Worm (Caenorhabditis elegans) whole organism, L4/young adult: ENCODE results near the gene xpf-1.

Experiments used
- W03F9.2 ChIP-seq: fragments of 150-350 bp; optimal IDR thresholded peaks from 2 replicates; lab custom pipeline; 2014; ENCODE audit warnings: missing biosample characterization, missing genetic modification characterization
- dao-5 ChIP-seq: sonication (generic microtip); optimal IDR thresholded peaks from 2 replicates; lab custom pipeline; 2016; ENCODE audit warnings: missing genotype, missing genetic modification characterization, moderate library complexity, missing compliant biosample characterization
- him-1 ChIP-seq: sonication (generic microtip); optimal IDR thresholded peaks from 2 replicates; lab custom pipeline; 2016; ENCODE audit warnings: missing genotype, missing genetic modification reagents, missing genetic modification characterization, missing compliant biosample characterization

The xpf-1 gene

ce11 chrII:11721604-11722003 lies 25.6 kb downstream of the xpf-1 start:
- TF ChIP-seq W03F9.2 (tag; lab: Kevin White, UChicago): no peak
- TF ChIP-seq dao-5 (tag; lab: Kevin White, UChicago): no peak
- no peak for TF ChIP-seq him-1 (tag; lab: Kevin White, UChicago)

ce11 chrII:11722164-11722563 lies 26.2 kb downstream of the xpf-1 start:
- TF ChIP-seq dao-5 (tag; lab: Kevin White, UChicago): no peak

ce11 chrII:11723904-11724303 lies 27.9 kb downstream of the xpf-1 start, which contains the start of gene ldh-1:
Gene ldh-1 (plus strand): TSS chrII:11724204.
- TF ChIP-seq W03F9.2 (tag; lab: Kevin White, UChicago) (no peak), him-1 (tag; lab: Kevin White, UChicago) (no peak), dao-5 (tag; lab: Kevin White, UChicago) (no peak)

ce11 chrII:11724362-11724761 lies 28.4 kb downstream of the xpf-1 start:
- no peak for TF ChIP-seq dao-5 (tag; lab: Kevin White, UChicago)
- no peak for TF ChIP-seq him-1 (tag; lab: Kevin White, UChicago)
- no peak for TF ChIP-seq W03F9.2 (tag; lab: Kevin White, UChicago)

DNA sequence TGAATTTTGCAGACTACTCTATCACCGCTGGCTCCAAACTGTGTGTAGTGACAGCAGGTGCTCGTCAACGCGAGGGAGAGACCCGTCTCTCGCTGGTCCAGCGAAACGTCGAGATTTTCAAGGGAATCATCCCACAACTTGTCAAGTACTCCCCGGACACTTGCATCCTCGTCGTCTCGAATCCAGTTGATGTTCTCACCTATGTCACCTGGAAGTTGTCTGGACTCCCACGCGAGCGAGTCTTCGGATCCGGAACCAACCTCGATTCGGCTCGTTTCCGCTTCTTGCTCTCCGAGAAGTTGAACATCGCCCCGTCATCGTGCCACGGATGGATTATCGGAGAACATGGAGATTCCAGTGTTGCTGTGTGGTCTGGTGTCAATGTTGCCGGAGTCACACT lies 29.6 kb downstream of the xpf-1 start:
- TF ChIP-seq W03F9.2 (tag; lab: Kevin White, UChicago) (no peak), dao-5 (tag; lab: Kevin White, UChicago) (no peak), him-1 (tag; lab: Kevin White, UChicago) (no peak)

ce11 chrII:11726470-11727106 lies 30.6 kb downstream of the xpf-1 start, which contains the start of gene F13D12.5:
Gene F13D12.5 (plus strand): TSS chrII:11726814.
- TF ChIP-seq W03F9.2 (tag; lab: Kevin White, UChicago): peak; percentile 38
- no peak for TF ChIP-seq dao-5 (tag; lab: Kevin White, UChicago)

DNA sequence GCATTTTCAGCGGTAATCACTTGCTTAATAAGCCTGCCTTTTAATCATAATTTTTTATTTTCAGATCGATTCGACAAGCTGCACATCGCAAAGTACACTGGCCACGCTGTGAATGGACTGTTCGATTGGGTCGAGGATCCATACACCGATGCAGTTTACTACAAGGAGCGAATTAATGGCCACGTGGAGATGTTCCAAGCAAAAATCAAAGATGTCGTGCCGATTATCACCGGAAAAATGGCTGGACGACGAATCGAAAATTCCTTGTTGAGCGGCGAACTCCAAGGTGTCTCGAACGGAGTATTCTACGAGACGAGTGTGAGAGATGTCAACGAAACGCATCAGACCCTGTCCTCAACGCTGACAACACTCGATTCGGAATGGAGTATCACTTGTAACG lies 31.5 kb downstream of the xpf-1 start:
- TF ChIP-seq dao-5 (tag; lab: Kevin White, UChicago): no peak
- no peak for TF ChIP-seq W03F9.2 (tag; lab: Kevin White, UChicago)
- TF ChIP-seq him-1 (tag; lab: Kevin White, UChicago): no peak

DNA sequence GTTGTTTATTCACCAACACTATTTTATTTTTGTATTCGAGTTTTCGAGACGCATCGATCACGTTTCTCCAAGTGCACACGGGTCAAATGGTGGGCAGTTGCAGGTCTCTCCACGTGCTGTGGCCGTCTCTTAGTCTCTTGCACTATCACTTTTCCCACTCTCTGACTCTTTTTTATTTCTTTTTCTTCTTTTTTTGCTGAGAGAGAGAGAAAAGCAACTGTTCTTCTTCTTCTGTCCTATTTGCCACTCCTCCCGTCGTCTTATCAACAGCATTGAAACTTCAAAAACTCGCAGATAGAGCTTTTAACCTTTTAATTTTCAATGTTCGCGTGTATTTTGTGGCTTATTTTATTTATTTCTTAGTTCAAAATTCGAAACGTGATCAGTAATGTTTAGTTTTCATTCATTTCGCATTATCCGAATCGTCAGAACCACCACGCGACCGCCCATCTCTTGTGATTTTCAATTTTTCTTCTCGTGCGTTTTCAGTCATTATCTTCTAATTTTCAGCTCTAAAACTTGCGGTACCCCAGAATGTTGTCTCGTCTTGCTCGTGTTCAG lies 32.7 kb downstream of the xpf-1 start, which contains the start of gene alh-8:
Gene alh-8, plus strand, starts transcription at position 511 of the 561 bp plus-strand sequence.
- TF ChIP-seq him-1 (tag; lab: Kevin White, UChicago) (no peak), dao-5 (tag; lab: Kevin White, UChicago) (no peak), W03F9.2 (tag; lab: Kevin White, UChicago) (no peak)

DNA sequence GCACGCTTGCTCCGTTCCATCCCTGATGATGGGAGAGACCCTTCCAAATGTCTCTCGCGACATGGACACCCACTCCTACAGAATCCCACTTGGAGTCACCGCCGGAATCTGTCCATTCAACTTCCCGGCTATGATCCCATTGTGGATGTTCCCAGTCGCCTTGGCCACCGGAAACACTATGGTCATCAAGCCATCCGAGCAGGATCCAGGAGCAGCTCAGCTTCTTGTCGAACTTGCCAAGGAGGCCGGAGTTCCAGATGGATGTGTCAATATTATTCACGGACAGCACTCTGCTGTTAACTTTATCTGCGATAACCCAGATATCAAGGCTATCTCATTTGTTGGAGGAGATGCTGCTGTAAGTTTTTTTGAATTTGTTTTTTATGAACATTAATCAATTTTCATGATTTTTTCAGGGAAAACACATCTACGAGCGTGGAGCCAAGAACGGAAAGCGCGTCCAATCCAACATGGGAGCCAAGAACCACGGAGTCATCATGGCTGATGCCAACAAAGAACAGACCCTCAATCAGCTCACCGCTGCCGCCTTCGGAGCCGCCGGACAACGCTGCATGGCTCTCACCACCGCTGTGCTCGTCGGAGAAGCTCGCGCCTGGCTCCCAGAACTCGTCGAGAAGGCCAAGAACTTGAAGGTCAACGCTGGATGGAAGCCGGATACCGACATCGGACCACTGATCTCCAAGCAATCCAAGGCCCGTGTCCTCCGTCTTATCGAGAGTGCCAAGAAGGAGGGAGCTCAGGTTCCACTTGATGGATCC lies 34.0 kb downstream of the xpf-1 start:
- TF ChIP-seq W03F9.2 (tag; lab: Kevin White, UChicago): no peak
- no peak for TF ChIP-seq him-1 (tag; lab: Kevin White, UChicago)
- no peak for TF ChIP-seq dao-5 (tag; lab: Kevin White, UChicago)

ce11 chrII:11731174-11731724 lies 35.3 kb downstream of the xpf-1 start:
- no peak for TF ChIP-seq W03F9.2 (tag; lab: Kevin White, UChicago)
- TF ChIP-seq dao-5 (tag; lab: Kevin White, UChicago): no peak
- TF ChIP-seq him-1 (tag; lab: Kevin White, UChicago): no peak

DNA sequence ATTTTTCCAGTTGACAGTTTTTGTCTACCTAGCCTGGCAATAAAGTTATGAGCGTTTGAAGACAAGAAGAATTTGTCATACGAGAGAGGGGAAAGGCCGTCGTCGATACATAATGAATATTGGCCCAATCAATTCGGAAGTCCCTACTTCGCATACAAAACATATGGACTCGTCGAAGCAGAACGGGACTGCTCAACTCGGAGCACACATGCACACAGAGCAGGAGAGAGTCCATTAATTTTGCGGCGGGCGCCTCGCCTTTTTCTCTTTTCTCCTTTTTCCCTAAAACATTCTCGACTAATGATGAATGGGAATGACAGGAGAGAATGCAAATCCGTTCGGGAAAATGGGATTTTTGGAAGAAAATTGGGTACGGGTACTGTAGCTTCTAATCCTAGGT lies 36.5 kb downstream of the xpf-1 start, which contains the start of gene F13D12.8:
Gene F13D12.8, minus strand, starts transcription at position 82 of the 400 bp plus-strand sequence.
- TF ChIP-seq dao-5 (tag; lab: Kevin White, UChicago): no peak
- TF ChIP-seq W03F9.2 (tag; lab: Kevin White, UChicago): no peak
- no peak for TF ChIP-seq him-1 (tag; lab: Kevin White, UChicago)

DNA sequence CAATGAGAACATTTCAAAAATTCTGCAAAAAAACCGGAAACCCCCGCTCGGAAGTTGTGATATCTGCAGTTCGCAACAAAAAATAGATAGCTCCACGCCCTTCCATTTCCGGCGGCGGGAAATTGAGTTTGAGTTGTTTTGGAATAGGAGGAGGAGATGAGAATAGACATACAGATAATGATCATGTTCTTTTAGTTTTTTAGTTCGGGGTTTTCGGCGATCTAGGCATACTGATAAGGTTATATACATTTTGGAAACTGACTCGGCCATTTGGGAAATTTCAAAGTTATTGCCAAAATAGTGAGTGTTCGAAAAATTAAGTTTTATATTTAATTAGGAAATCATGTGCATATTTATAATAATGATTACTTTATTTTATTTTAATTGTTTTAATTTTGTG lies 37.9 kb downstream of the xpf-1 start:
- TF ChIP-seq W03F9.2 (tag; lab: Kevin White, UChicago) (no peak), him-1 (tag; lab: Kevin White, UChicago) (no peak), dao-5 (tag; lab: Kevin White, UChicago) (no peak)

DNA sequence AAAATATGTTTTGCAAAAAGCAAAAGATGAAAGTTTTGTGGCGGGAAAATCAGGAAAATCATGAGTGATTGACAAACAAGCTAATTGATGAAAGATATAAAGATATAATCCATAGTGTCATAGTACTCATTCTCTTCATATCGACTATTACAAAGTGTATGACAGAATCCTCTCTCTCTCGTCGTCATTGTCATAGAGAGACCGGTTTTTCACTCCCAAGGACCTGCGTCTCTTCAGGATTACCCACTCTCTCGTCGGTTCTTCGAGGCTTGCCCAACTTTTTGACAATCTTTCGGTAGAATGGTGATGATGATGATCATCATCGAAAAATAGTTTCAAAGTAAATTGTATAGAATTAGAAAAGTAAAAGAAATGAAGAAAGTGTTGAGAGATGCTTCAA lies 41.4 kb downstream of the xpf-1 start:
- TF ChIP-seq dao-5 (tag; lab: Kevin White, UChicago): no peak
- no peak for TF ChIP-seq W03F9.2 (tag; lab: Kevin White, UChicago)
- no peak for TF ChIP-seq him-1 (tag; lab: Kevin White, UChicago)
